Worm (Caenorhabditis elegans): ENCODE data around the gene srv-13.

ce11 chrIV:6403399-6403798, 1.6 kb upstream of the srv-13 start:
- TF ChIP-seq med-1 (GFP tag; optimal IDR thresholded peaks at IDR 0.05; ENCODE audit: insufficient read depth) (no peak), ztf-23 (GFP tag; IDR thresholded peaks at IDR 0.05) (no peak), ref-1 (GFP tag; conservative IDR thresholded peaks at IDR 0.05) (no peak), cog-1 (tag; optimal IDR thresholded peaks at IDR 0.05) (no peak), T22C8.4 (GFP tag; IDR thresholded peaks at IDR 0.05) (no peak), flt-1 (GFP tag; IDR thresholded peaks at IDR 0.05) (no peak), ztf-29 (GFP tag; IDR thresholded peaks at IDR 0.05) (no peak), klf-2 (GFP tag; conservative IDR thresholded peaks at IDR 0.05) (no peak)
